Fruit fly (Drosophila melanogaster) whole organism, wandering third instar larva: ENCODE data around the gene Mic26-27.

Experiments used
- Dfd ChIP-seq: fragments of >200 bp; optimal IDR thresholded peaks from 2 replicates; lab custom pipeline; 2017; ENCODE audit warnings: missing biosample characterization, missing genetic modification characterization
- Hnf4 ChIP-seq: fragments of 200-800 bp; sonication (Bioruptor generic); optimal IDR thresholded peaks from 2 replicates; lab custom pipeline; 2016; ENCODE audit warnings: missing biosample characterization, mild to moderate bottlenecking, missing genetic modification characterization
- Mio ChIP-seq: sonication (Bioruptor generic); optimal IDR thresholded peaks from 2 replicates; lab custom pipeline; 2016; ENCODE audit warnings: missing biosample characterization, missing genetic modification characterization
- br ChIP-seq: fragments of 200-800 bp; sonication (Bioruptor generic); optimal IDR thresholded peaks from 2 replicates; lab custom pipeline; 2016; ENCODE audit warnings: missing biosample characterization, missing genetic modification characterization
- dmrt93B ChIP-seq: fragments of 200-800 bp; sonication (Bioruptor generic); optimal IDR thresholded peaks from 2 replicates; lab custom pipeline; 2018; ENCODE audit warnings: missing biosample characterization, mild to moderate bottlenecking, missing genetic modification characterization
- foxo ChIP-seq, 2 experiments: fragments of 200-800 bp; sonication (Bioruptor generic); optimal IDR thresholded peaks; 2 replicates in 1 of 2; 3 replicates in 1 of 2; lab custom pipeline; 2016 to 2017; ENCODE audit warnings: missing biosample characterization in 2 of 2, missing genetic modification characterization in 2 of 2
- fru ChIP-seq: fragments of 200-800 bp; sonication (Bioruptor generic); optimal IDR thresholded peaks from 3 replicates; lab custom pipeline; 2016; ENCODE audit warnings: missing biosample characterization, mild to moderate bottlenecking, missing genetic modification characterization
- h ChIP-seq: fragments of 200-800 bp; sonication (Bioruptor generic); optimal IDR thresholded peaks from 3 replicates; lab custom pipeline; 2016; ENCODE audit warnings: missing biosample characterization, mild to moderate bottlenecking, missing genetic modification characterization
- lola ChIP-seq: fragments of >200 bp; optimal IDR thresholded peaks from 2 replicates; lab custom pipeline; 2017; ENCODE audit warnings: missing biosample characterization, missing genetic modification characterization
- pan ChIP-seq: fragments of >200 bp; optimal IDR thresholded peaks from 2 replicates; lab custom pipeline; 2017
- psq ChIP-seq: fragments of 200-800 bp; sonication (Bioruptor generic); optimal IDR thresholded peaks from 3 replicates; lab custom pipeline; 2017; ENCODE audit warnings: missing biosample characterization, mild to moderate bottlenecking, missing genetic modification characterization, moderate library complexity
- rgr ChIP-seq: fragments of 200-800 bp; sonication (Bioruptor generic); optimal IDR thresholded peaks from 3 replicates; lab custom pipeline; 2016; ENCODE audit warnings: missing biosample characterization, mild to moderate bottlenecking, missing genetic modification characterization
- tai ChIP-seq: sonication (Bioruptor generic); optimal IDR thresholded peaks from 2 replicates; lab custom pipeline; 2016; ENCODE audit warnings: missing biosample characterization, missing genetic modification characterization
- usp ChIP-seq: fragments of >200 bp; optimal IDR thresholded peaks from 2 replicates; lab custom pipeline; 2017; ENCODE audit warnings: missing biosample characterization, missing genetic modification characterization

DNA sequence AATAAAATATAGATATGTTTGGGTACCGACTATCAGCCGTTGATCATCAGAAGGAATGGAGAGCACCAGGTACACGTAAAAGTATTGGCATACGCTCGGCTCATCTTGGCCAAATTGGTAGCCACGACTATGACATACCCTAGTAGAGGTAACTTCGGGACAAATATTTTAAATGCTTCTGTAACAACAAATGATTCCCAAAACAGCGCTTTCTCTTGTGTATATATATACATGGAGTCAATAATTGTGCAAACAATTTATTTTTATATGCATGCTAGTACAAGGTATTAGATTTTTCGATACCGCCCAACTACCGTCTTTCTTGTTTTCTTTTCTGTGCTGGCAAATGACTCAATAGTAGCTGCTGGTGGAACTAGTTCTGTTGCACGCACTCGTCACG is 27.2 kb downstream of the Mic26-27 start:
- TF ChIP-seq lola (no peak), tai (no peak), usp (GFP tag; lab: Kevin White, UChicago) (no peak), h (GFP tag; lab: Kevin White, UChicago) (no peak), Hnf4 (GFP tag; lab: Kevin White, UChicago) (no peak), Dfd (GFP tag; lab: Kevin White, UChicago) (no peak), fru (GFP tag; lab: Kevin White, UChicago) (no peak), rgr (GFP tag; lab: Kevin White, UChicago) (no peak), Mio (GFP tag; lab: Kevin White, UChicago) (no peak), br (no peak), psq (GFP tag; lab: Kevin White, UChicago) (no peak), pan (lab: Kevin White, UChicago) (no peak), foxo (GFP tag; optimal IDR thresholded peaks at IDR 0.05; lab: Kevin White, UChicago) (no peak), dmrt93B (GFP tag; lab: Kevin White, UChicago) (no peak)
